Worm (Caenorhabditis elegans) whole organism, late embryonic: ENCODE data around the gene chk-2.

Experiments
- C38D4.7 ChIP-seq: fragments of 200-800 bp; sonication (Bioruptor generic); optimal IDR thresholded peaks from 2 replicates; lab custom pipeline; 2018; ENCODE audit warnings: mild to moderate bottlenecking, missing genetic modification characterization, moderate library complexity, missing compliant biosample characterization
- F13H6.1 ChIP-seq: sonication (generic microtip); optimal IDR thresholded peaks from 2 replicates; lab custom pipeline; 2016; ENCODE audit warnings: missing genetic modification characterization, missing compliant biosample characterization
- K09A11.1 ChIP-seq: sonication (generic microtip); optimal IDR thresholded peaks from 2 replicates; lab custom pipeline; 2017; ENCODE audit warnings: antibody characterized with exemption, mild to moderate bottlenecking, missing genetic modification characterization, missing compliant biosample characterization; ENCODE audit not compliant: insufficient read depth
- T23F11.4 ChIP-seq: fragments of 200-800 bp; sonication (Bioruptor generic); optimal IDR thresholded peaks from 2 replicates; lab custom pipeline; 2018; ENCODE audit warnings: mild to moderate bottlenecking, missing genetic modification characterization, missing compliant biosample characterization
- Y22D7AL.16 ChIP-seq: sonication (generic microtip); optimal IDR thresholded peaks from 2 replicates; lab custom pipeline; 2016; ENCODE audit warnings: missing genetic modification characterization, missing compliant biosample characterization
- ahr-1 ChIP-seq: sonication (generic microtip); optimal IDR thresholded peaks from 2 replicates; lab custom pipeline; 2016; ENCODE audit warnings: missing genetic modification characterization, missing compliant biosample characterization
- ama-1 ChIP-seq: fragments of 150-350 bp; optimal IDR thresholded peaks from 2 replicates; lab custom pipeline; 2014
- ceh-14 ChIP-seq: sonication (generic microtip); optimal IDR thresholded peaks from 2 replicates; lab custom pipeline; 2016; ENCODE audit warnings: missing genotype, missing genetic modification characterization, missing compliant biosample characterization
- ceh-22 ChIP-seq: sonication (generic microtip); optimal IDR thresholded peaks from 2 replicates; lab custom pipeline; 2017; ENCODE audit warnings: missing biosample characterization, missing genetic modification characterization
- ceh-24 ChIP-seq: sonication (generic microtip); optimal IDR thresholded peaks from 2 replicates; lab custom pipeline; 2016; ENCODE audit warnings: mild to moderate bottlenecking, missing genetic modification characterization, missing compliant biosample characterization
- ceh-30 ChIP-seq: fragments of 150-350 bp; optimal IDR thresholded peaks from 2 replicates; lab custom pipeline; 2014; ENCODE audit warnings: missing biosample characterization, missing genetic modification characterization
- ceh-31 ChIP-seq: sonication (generic microtip); optimal IDR thresholded peaks from 2 replicates; lab custom pipeline; 2016; ENCODE audit warnings: missing genetic modification characterization, missing compliant biosample characterization
- ceh-34 ChIP-seq: sonication (generic microtip); optimal IDR thresholded peaks from 2 replicates; lab custom pipeline; 2016; ENCODE audit warnings: mild to moderate bottlenecking, missing genetic modification characterization, missing compliant biosample characterization
- ceh-45 ChIP-seq: fragments of 200-800 bp; sonication (Bioruptor generic); IDR thresholded peaks from 2 replicates; pipeline ENCODE4 v1.3.6; 2022; ENCODE audit warnings: missing genetic modification reagents, missing genetic modification characterization, missing compliant biosample characterization
- ceh-48 ChIP-seq: sonication (generic microtip); optimal IDR thresholded peaks from 2 replicates; lab custom pipeline; 2016; ENCODE audit warnings: missing genetic modification characterization, inconsistent platforms, missing compliant biosample characterization
- ceh-6 ChIP-seq: fragments of 200-800 bp; sonication (Bioruptor generic); optimal IDR thresholded peaks from 2 replicates; lab custom pipeline; 2018; ENCODE audit warnings: mild to moderate bottlenecking, missing genetic modification characterization, missing compliant biosample characterization
- ceh-9 ChIP-seq: sonication (generic microtip); optimal IDR thresholded peaks from 2 replicates; lab custom pipeline; 2016; ENCODE audit warnings: mild to moderate bottlenecking, missing genetic modification characterization, inconsistent platforms, missing compliant biosample characterization
- che-1 ChIP-seq: sonication (generic microtip); optimal IDR thresholded peaks from 2 replicates; lab custom pipeline; 2016; ENCODE audit warnings: mild to moderate bottlenecking, missing genetic modification characterization, missing compliant biosample characterization
- dve-1 ChIP-seq: sonication (generic microtip); optimal IDR thresholded peaks from 2 replicates; lab custom pipeline; 2017; ENCODE audit warnings: antibody characterized with exemption, mild to moderate bottlenecking, missing genetic modification characterization, missing compliant biosample characterization
- elt-2 ChIP-seq: sonication (generic microtip); optimal IDR thresholded peaks from 2 replicates; lab custom pipeline; 2016; ENCODE audit warnings: missing genetic modification reagents, missing genetic modification characterization, missing compliant biosample characterization
- elt-4 ChIP-seq: sonication (generic microtip); optimal IDR thresholded peaks from 2 replicates; lab custom pipeline; 2016; ENCODE audit warnings: missing genetic modification characterization, missing compliant biosample characterization
- fax-1 ChIP-seq: sonication (generic microtip); optimal IDR thresholded peaks from 2 replicates; lab custom pipeline; 2016; ENCODE audit warnings: missing genotype, missing genetic modification characterization, missing compliant biosample characterization
- fkh-6 ChIP-seq: sonication (generic microtip); optimal IDR thresholded peaks from 2 replicates; lab custom pipeline; 2016; ENCODE audit warnings: missing genetic modification characterization, missing compliant biosample characterization
- hlh-13 ChIP-seq: fragments of 200-800 bp; sonication (Bioruptor generic); optimal IDR thresholded peaks from 2 replicates; lab custom pipeline; 2018; ENCODE audit warnings: mild to moderate bottlenecking, missing genetic modification characterization, missing compliant biosample characterization
- hlh-30 ChIP-seq: sonication (generic microtip); optimal IDR thresholded peaks from 2 replicates; lab custom pipeline; 2017; ENCODE audit warnings: antibody characterized with exemption, missing genetic modification characterization, missing compliant biosample characterization; ENCODE audit not compliant: insufficient read depth
- hlh-6 ChIP-seq: sonication (generic microtip); optimal IDR thresholded peaks from 2 replicates; lab custom pipeline; 2016; ENCODE audit warnings: missing genotype, missing genetic modification characterization, missing compliant biosample characterization
- hlh-8 ChIP-seq: sonication (generic microtip); optimal IDR thresholded peaks from 2 replicates; lab custom pipeline; 2016; ENCODE audit warnings: missing genotype, missing genetic modification characterization, missing compliant biosample characterization
- lim-6 ChIP-seq: sonication (generic microtip); optimal IDR thresholded peaks from 2 replicates; lab custom pipeline; 2016; ENCODE audit warnings: missing genetic modification characterization, missing compliant biosample characterization
- lin-11 ChIP-seq: fragments of 200-800 bp; sonication (Bioruptor generic); optimal IDR thresholded peaks from 2 replicates; lab custom pipeline; 2018; ENCODE audit warnings: mild to moderate bottlenecking, missing genetic modification characterization, missing compliant biosample characterization
- nfya-1 ChIP-seq: sonication (generic microtip); optimal IDR thresholded peaks from 2 replicates; lab custom pipeline; 2017; ENCODE audit warnings: missing genetic modification characterization, mild to moderate bottlenecking, missing compliant biosample characterization, antibody characterized with exemption, moderate library complexity
- nhr-11 ChIP-seq: fragments of 150-350 bp; optimal IDR thresholded peaks from 2 replicates; lab custom pipeline; 2014; ENCODE audit warnings: missing biosample characterization, missing genetic modification characterization
- nhr-232 ChIP-seq: sonication (generic microtip); optimal IDR thresholded peaks from 2 replicates; lab custom pipeline; 2016; ENCODE audit warnings: missing genetic modification characterization, missing compliant biosample characterization
- npax-4 ChIP-seq: sonication (generic microtip); optimal IDR thresholded peaks from 2 replicates; lab custom pipeline; 2016; ENCODE audit warnings: missing genetic modification characterization, missing compliant biosample characterization
- odd-2 ChIP-seq: sonication (generic microtip); optimal IDR thresholded peaks from 2 replicates; lab custom pipeline; 2017; ENCODE audit warnings: antibody characterized with exemption, mild to moderate bottlenecking, missing genetic modification characterization, missing compliant biosample characterization
- pros-1 ChIP-seq: fragments of 150-350 bp; optimal IDR thresholded peaks from 2 replicates; lab custom pipeline; 2014; ENCODE audit warnings: missing biosample characterization, missing genetic modification reagents, missing genetic modification characterization
- ref-2 ChIP-seq: sonication (generic microtip); optimal IDR thresholded peaks from 2 replicates; lab custom pipeline; 2016; ENCODE audit warnings: missing genetic modification characterization, missing compliant biosample characterization
- rnt-1 ChIP-seq: sonication (generic microtip); optimal IDR thresholded peaks from 2 replicates; lab custom pipeline; 2016; ENCODE audit warnings: missing genetic modification characterization, missing compliant biosample characterization
- tbx-7 ChIP-seq: sonication (generic microtip); optimal IDR thresholded peaks from 2 replicates; lab custom pipeline; 2016; ENCODE audit warnings: missing genotype, missing genetic modification characterization, missing compliant biosample characterization
- ttx-3 ChIP-seq: sonication (generic microtip); optimal IDR thresholded peaks from 2 replicates; lab custom pipeline; 2016; ENCODE audit warnings: missing genetic modification reagents, missing genetic modification characterization, missing compliant biosample characterization
- unc-3 ChIP-seq, 2 experiments: fragments of 200-800 bp in 1 of 2; sonication (Bioruptor generic) in 1 of 2; sonication (generic microtip) in 1 of 2; conservative IDR thresholded peaks in 1 of 2; optimal IDR thresholded peaks in 1 of 2; 2 replicates each; pipeline versions ENCODE4 v1.3.6 to Lab custom; 2016 to 2022; ENCODE audit warnings: missing compliant biosample characterization in 2 of 2, missing genetic modification characterization in 2 of 2, missing genetic modification reagents in 1 of 2
- unc-42 ChIP-seq: sonication (generic microtip); optimal IDR thresholded peaks from 2 replicates; lab custom pipeline; 2016; ENCODE audit warnings: missing genotype, missing genetic modification characterization, missing compliant biosample characterization
- unc-55 ChIP-seq: sonication (generic microtip); optimal IDR thresholded peaks from 2 replicates; lab custom pipeline; 2017; ENCODE audit warnings: missing biosample characterization, missing genetic modification reagents, missing genetic modification characterization
- zip-5 ChIP-seq: sonication (generic microtip); optimal IDR thresholded peaks from 2 replicates; lab custom pipeline; 2016; ENCODE audit warnings: missing genetic modification characterization, missing compliant biosample characterization
- ztf-16 ChIP-seq: sonication (generic microtip); optimal IDR thresholded peaks from 2 replicates; lab custom pipeline; 2017; ENCODE audit warnings: missing genetic modification characterization, missing compliant biosample characterization

chk-2 gene

ce11 chrV:19904790-19905189 is 11.0 kb downstream of the chk-2 start:
- TF ChIP-seq Y22D7AL.16 (tag; lab: Kevin White, UChicago) = no peak
- peak; percentile 75 for TF ChIP-seq ceh-48 (tag; lab: Kevin White, UChicago)
- no peak for TF ChIP-seq zip-5

ce11 chrV:19901826-19902225 is 14.0 kb downstream of the chk-2 start:
- TF ChIP-seq nhr-232 (tag; lab: Kevin White, UChicago) (no peak), ceh-48 (tag; lab: Kevin White, UChicago) (peak; percentile 61), C38D4.7 (GFP tag; lab: Kevin White, UChicago) (no peak), hlh-13 (GFP tag; lab: Kevin White, UChicago) (no peak), tbx-7 (tag; lab: Kevin White, UChicago) (no peak), ceh-22 (tag; lab: Kevin White, UChicago) (no peak), rnt-1 (no peak)
- TF ChIP-seq, all 69 proteins: peak for 1

- TF ChIP-seq nfya-1 (tag; lab: Kevin White, UChicago) = no peak
- TF ChIP-seq ceh-6 (GFP tag; lab: Kevin White, UChicago) = no peak
- no peak for TF ChIP-seq unc-42 (tag; lab: Kevin White, UChicago)
- no peak for TF ChIP-seq ztf-16 (tag; lab: Kevin White, UChicago)
- no peak for TF ChIP-seq T23F11.4 (GFP tag; lab: Kevin White, UChicago)
- TF ChIP-seq K09A11.1 (tag; lab: Kevin White, UChicago) = no peak
- no peak for TF ChIP-seq elt-4
- no peak for TF ChIP-seq fkh-6
- no peak for TF ChIP-seq fax-1 (tag; lab: Kevin White, UChicago)
- no peak for TF ChIP-seq dve-1 (tag; lab: Kevin White, UChicago)
- no peak for TF ChIP-seq unc-3 (GFP tag; conservative IDR thresholded peaks at IDR 0.05; lab: Robert Waterston, UW)
- TF ChIP-seq unc-3 (tag; optimal IDR thresholded peaks at IDR 0.05; lab: Kevin White, UChicago) = no peak
- TF ChIP-seq F13H6.1 (tag; lab: Kevin White, UChicago) = no peak
- TF ChIP-seq odd-2 (tag; lab: Kevin White, UChicago) = no peak
- no peak for TF ChIP-seq ceh-45 (GFP tag; lab: Robert Waterston, UW)
- TF ChIP-seq hlh-13 (GFP tag; lab: Kevin White, UChicago) = no peak
- no peak for TF ChIP-seq ceh-14 (tag; lab: Kevin White, UChicago)
- TF ChIP-seq pros-1 (tag; lab: Kevin White, UChicago) = no peak
- no peak for TF ChIP-seq hlh-6 (tag; lab: Kevin White, UChicago)
Measured at ce11 chrV:19899167-19899566, 16.7 kb downstream of the chk-2 start, which contains the start of gene Y116F11B.14. Y116F11B.14 (plus strand) TSS chrV:19899467.

ce11 chrV:19897982-19898381 is 17.8 kb downstream of the chk-2 start:
- TF ChIP-seq elt-2 (peak; percentile 41), ahr-1 (tag; lab: Kevin White, UChicago) (no peak)
- TF ChIP-seq, all 69 proteins: peak for 1

ce11 chrV:19897557-19897956 is 18.3 kb downstream of the chk-2 start:
- no peak for TF ChIP-seq ceh-24
- TF ChIP-seq nfya-1 (tag; lab: Kevin White, UChicago) = peak; percentile 75
- TF ChIP-seq lim-6 = no peak
- no peak for TF ChIP-seq zip-5
- no peak for TF ChIP-seq nhr-11 (tag; lab: Kevin White, UChicago)
- peak; percentile 36 for TF ChIP-seq rnt-1
- TF ChIP-seq lin-11 (tag; lab: Kevin White, UChicago) = no peak
- TF ChIP-seq npax-4 (tag; lab: Kevin White, UChicago) = no peak
- no peak for TF ChIP-seq che-1 (tag; lab: Kevin White, UChicago)
- no peak for TF ChIP-seq ttx-3 (tag; lab: Kevin White, UChicago)
- TF ChIP-seq pros-1 (tag; lab: Kevin White, UChicago) = no peak
- TF ChIP-seq ceh-34 (tag; lab: Kevin White, UChicago) = no peak
- peak; percentile 49 for TF ChIP-seq ceh-31 (tag; lab: Kevin White, UChicago)
- TF ChIP-seq ceh-30 (tag; lab: Kevin White, UChicago) = no peak
- no peak for TF ChIP-seq ceh-45 (GFP tag; lab: Robert Waterston, UW)
- TF ChIP-seq hlh-30 = peak; percentile 17
- peak; percentile 81 for TF ChIP-seq unc-55 (GFP tag; lab: Kevin White, UChicago)
- TF ChIP-seq ceh-9 (tag; lab: Kevin White, UChicago) = no peak
- no peak for TF ChIP-seq ama-1 (lab: Kevin White, UChicago)
- TF ChIP-seq fkh-6 = no peak
- no peak for TF ChIP-seq ref-2 (tag; lab: Kevin White, UChicago)
- TF ChIP-seq ceh-48 (tag; lab: Kevin White, UChicago) = no peak
- peak; percentile 79 for TF ChIP-seq hlh-8 (tag; lab: Kevin White, UChicago)
- no peak for TF ChIP-seq unc-3 (GFP tag; conservative IDR thresholded peaks at IDR 0.05; lab: Robert Waterston, UW)
- TF ChIP-seq unc-3 (tag; optimal IDR thresholded peaks at IDR 0.05; lab: Kevin White, UChicago) = no peak
